Fruit fly (Drosophila melanogaster) whole organism, embryonic: ENCODE results near the gene CG13667.

ENCODE experiments used
- Blimp-1 ChIP-seq: fragments of 200-800 bp; sonication (Bioruptor generic); optimal IDR thresholded peaks from 3 replicates; lab custom pipeline; 2018; ENCODE audit warnings: missing biosample characterization, missing genetic modification characterization, mild to moderate bottlenecking, moderate library complexity, missing genetic modification reagents
- CG10267 ChIP-seq: fragments of 200-800 bp; sonication (Bioruptor generic); optimal IDR thresholded peaks from 2 replicates; lab custom pipeline; 2018; ENCODE audit warnings: missing biosample characterization, mild to moderate bottlenecking, missing genetic modification characterization, moderate library complexity
- CG10543 ChIP-seq: fragments of 200-800 bp; sonication (Bioruptor generic); optimal IDR thresholded peaks from 3 replicates; lab custom pipeline; 2017; ENCODE audit warnings: missing biosample characterization, mild to moderate bottlenecking, missing genetic modification characterization, moderate library complexity
- CG11504 ChIP-seq: fragments of 200-800 bp; sonication (Bioruptor generic); optimal IDR thresholded peaks from 3 replicates; lab custom pipeline; 2019; ENCODE audit warnings: missing biosample characterization, mild to moderate bottlenecking, missing genetic modification characterization, moderate library complexity
- CG12104 ChIP-seq: fragments of 200-800 bp; sonication (Bioruptor generic); optimal IDR thresholded peaks from 3 replicates; lab custom pipeline; 2016; ENCODE audit warnings: missing biosample characterization, missing genetic modification characterization
- CG12659 ChIP-seq: fragments of 200-800 bp; sonication (Bioruptor generic); optimal IDR thresholded peaks from 3 replicates; lab custom pipeline; 2017; ENCODE audit warnings: mild to moderate bottlenecking, missing biosample characterization, missing genetic modification reagents, missing genetic modification characterization
- CG13624 ChIP-seq: fragments of 200-800 bp; sonication (Bioruptor generic); optimal IDR thresholded peaks from 2 replicates; lab custom pipeline; 2016; ENCODE audit warnings: missing biosample characterization, missing genetic modification characterization
- CG1529 ChIP-seq: fragments of 200-800 bp; sonication (Bioruptor generic); optimal IDR thresholded peaks from 3 replicates; lab custom pipeline; 2018; ENCODE audit warnings: missing biosample characterization, missing genetic modification characterization
- CG17829 ChIP-seq: fragments of 200-800 bp; optimal IDR thresholded peaks from 2 replicates; lab custom pipeline; 2019; ENCODE audit warnings: missing biosample characterization, mild to moderate bottlenecking, missing genetic modification characterization, moderate library complexity
- CG18262 ChIP-seq: fragments of 200-800 bp; optimal IDR thresholded peaks from 3 replicates; lab custom pipeline; 2019; ENCODE audit warnings: missing biosample characterization, mild to moderate bottlenecking, missing genetic modification characterization, moderate library complexity
- CG18619 ChIP-seq: fragments of 200-800 bp; sonication (Bioruptor generic); optimal IDR thresholded peaks from 3 replicates; lab custom pipeline; 2017; ENCODE audit warnings: missing biosample characterization, mild to moderate bottlenecking, missing genetic modification characterization
- CG2712 ChIP-seq: fragments of 200-800 bp; optimal IDR thresholded peaks from 3 replicates; lab custom pipeline; 2019; ENCODE audit warnings: missing biosample characterization, mild to moderate bottlenecking, missing genetic modification characterization, moderate library complexity
- CG30431 ChIP-seq: fragments of 200-800 bp; sonication (Bioruptor generic); optimal IDR thresholded peaks from 2 replicates; lab custom pipeline; 2017; ENCODE audit warnings: missing biosample characterization, missing genetic modification characterization
- CG31441 ChIP-seq: fragments of 200-800 bp; sonication (Bioruptor generic); IDR thresholded peaks from 2 replicates; pipeline ENCODE4 v1.3.6; 2022; ENCODE audit warnings: missing biosample characterization, missing genetic modification characterization
- CG32532 ChIP-seq: fragments of 200-800 bp; sonication (Bioruptor generic); IDR thresholded peaks from 2 replicates; pipeline ENCODE4 v1.3.6; 2022; ENCODE audit warnings: missing biosample characterization, missing genetic modification characterization
- CG34422 ChIP-seq: fragments of 200-800 bp; sonication (Bioruptor generic); IDR thresholded peaks from 3 replicates; pipeline ENCODE4 v1.3.6; 2022; ENCODE audit warnings: missing biosample characterization, missing genetic modification characterization
- CG3726 ChIP-seq: fragments of 200-800 bp; sonication (Bioruptor generic); IDR thresholded peaks from 3 replicates; pipeline ENCODE4, ENCODE4 v1.3.6; 2022; ENCODE audit warnings: missing biosample characterization, missing genetic modification characterization
- CG3847 ChIP-seq: fragments of 200-800 bp; sonication (Bioruptor generic); IDR thresholded peaks from 2 replicates; pipeline ENCODE4 v1.3.6; 2022; ENCODE audit warnings: missing biosample characterization, missing genetic modification characterization
- CG4282 ChIP-seq: fragments of 200-800 bp; sonication (Bioruptor generic); optimal IDR thresholded peaks from 2 replicates; lab custom pipeline; 2016; ENCODE audit warnings: missing biosample characterization, missing genetic modification characterization
- CG43689 ChIP-seq: fragments of 200-800 bp; sonication (Bioruptor generic); IDR thresholded peaks from 2 replicates; pipeline ENCODE4 v1.3.6; 2022; ENCODE audit warnings: missing biosample characterization, missing genetic modification characterization
- CG4424 ChIP-seq: fragments of 200-800 bp; sonication (Bioruptor generic); optimal IDR thresholded peaks from 3 replicates; lab custom pipeline; 2016; ENCODE audit warnings: missing biosample characterization, missing genetic modification characterization
- CG4820 ChIP-seq: fragments of 200-800 bp; sonication (Bioruptor generic); optimal IDR thresholded peaks from 3 replicates; lab custom pipeline; 2016; ENCODE audit warnings: missing biosample characterization, missing genetic modification characterization
- CG6765 ChIP-seq: fragments of 200-800 bp; sonication (Bioruptor generic); optimal IDR thresholded peaks from 3 replicates; lab custom pipeline; 2017; ENCODE audit warnings: missing biosample characterization, mild to moderate bottlenecking, missing genetic modification characterization
- D19A ChIP-seq: fragments of 200-800 bp; optimal IDR thresholded peaks from 3 replicates; lab custom pipeline; 2019; ENCODE audit warnings: missing biosample characterization, mild to moderate bottlenecking, missing genetic modification characterization, moderate library complexity
- Dad ChIP-seq: fragments of 200-800 bp; sonication (Bioruptor generic); optimal IDR thresholded peaks from 3 replicates; lab custom pipeline; 2016; ENCODE audit warnings: missing biosample characterization, missing genetic modification characterization
- Dp ChIP-seq: fragments of 200-800 bp; sonication (Bioruptor generic); optimal IDR thresholded peaks from 2 replicates; lab custom pipeline; 2018; ENCODE audit warnings: missing biosample characterization, mild to moderate bottlenecking, missing genetic modification characterization, moderate library complexity
- Fer3 ChIP-seq: fragments of 200-800 bp; sonication (Bioruptor generic); optimal IDR thresholded peaks from 2 replicates; lab custom pipeline; 2018; ENCODE audit warnings: missing biosample characterization, mild to moderate bottlenecking, missing genetic modification characterization, moderate library complexity
- HHEX ChIP-seq: fragments of 200-800 bp; sonication (Bioruptor generic); optimal IDR thresholded peaks from 3 replicates; lab custom pipeline; 2017; ENCODE audit warnings: missing biosample characterization, mild to moderate bottlenecking, missing genetic modification characterization, missing genetic modification reagents
- Myb ChIP-seq: fragments of 200-800 bp; sonication (Bioruptor generic); optimal IDR thresholded peaks from 2 replicates; lab custom pipeline; 2016; ENCODE audit warnings: missing biosample characterization, missing genetic modification characterization
- NC2α ChIP-seq: fragments of 200-800 bp; sonication (Bioruptor generic); optimal IDR thresholded peaks from 2 replicates; lab custom pipeline; 2016; ENCODE audit warnings: missing biosample characterization, missing genetic modification characterization
- Six4 ChIP-seq: fragments of 200-800 bp; sonication (Bioruptor generic); optimal IDR thresholded peaks from 2 replicates; lab custom pipeline; 2016; ENCODE audit warnings: missing biosample characterization, missing genetic modification characterization
- Sry-β ChIP-seq: fragments of 200-800 bp; sonication (Bioruptor generic); optimal IDR thresholded peaks from 2 replicates; lab custom pipeline; 2018; ENCODE audit warnings: missing biosample characterization, mild to moderate bottlenecking, missing genetic modification characterization, moderate library complexity
- Ssrp ChIP-seq: fragments of 200-800 bp; sonication (Bioruptor generic); optimal IDR thresholded peaks from 2 replicates; lab custom pipeline; 2018; ENCODE audit warnings: missing biosample characterization, mild to moderate bottlenecking, missing genetic modification characterization, moderate library complexity
- Taf1 ChIP-seq: fragments of 200-800 bp; sonication (Bioruptor generic); IDR thresholded peaks from 2 replicates; pipeline ENCODE4 v1.3.6; 2022; ENCODE audit warnings: missing biosample characterization, missing genetic modification characterization
- ap ChIP-seq: fragments of 200-800 bp; sonication (Bioruptor generic); IDR thresholded peaks from 2 replicates; pipeline ENCODE4 v1.3.6; 2022; ENCODE audit warnings: missing biosample characterization, missing genetic modification characterization
- ara ChIP-seq: fragments of 200-800 bp; sonication (Bioruptor generic); IDR thresholded peaks from 2 replicates; pipeline ENCODE4 v1.3.6; 2022; ENCODE audit warnings: missing biosample characterization, missing genetic modification characterization
- br ChIP-seq: fragments of >200 bp; optimal IDR thresholded peaks from 2 replicates; lab custom pipeline; 2017
- cas ChIP-seq: fragments of 200-800 bp; sonication (Bioruptor generic); IDR thresholded peaks from 2 replicates; pipeline ENCODE4 v1.3.6; 2022; ENCODE audit warnings: missing biosample characterization, missing genetic modification characterization
- chm ChIP-seq: fragments of 200-800 bp; sonication (Bioruptor generic); IDR thresholded peaks from 2 replicates; pipeline ENCODE4 v1.3.6; 2022; ENCODE audit warnings: missing biosample characterization, missing genetic modification characterization
- cwo ChIP-seq: fragments of 200-800 bp; sonication (Bioruptor generic); optimal IDR thresholded peaks from 3 replicates; lab custom pipeline; 2017; ENCODE audit warnings: missing biosample characterization, missing genetic modification characterization, mild to moderate bottlenecking, moderate library complexity, missing genetic modification reagents
- dan ChIP-seq: fragments of 200-800 bp; sonication (Bioruptor generic); IDR thresholded peaks from 2 replicates; pipeline ENCODE4 v1.3.6; 2022; ENCODE audit warnings: missing biosample characterization, missing genetic modification characterization
- exex ChIP-seq: fragments of 200-800 bp; sonication (Bioruptor generic); optimal IDR thresholded peaks from 4 replicates; lab custom pipeline; 2018; ENCODE audit warnings: missing biosample characterization, mild to moderate bottlenecking, missing genetic modification characterization, moderate library complexity
- fd102C ChIP-seq: fragments of 200-800 bp; sonication (Bioruptor generic); optimal IDR thresholded peaks from 2 replicates; lab custom pipeline; 2018; ENCODE audit warnings: missing biosample characterization, mild to moderate bottlenecking, missing genetic modification characterization, moderate library complexity
- grau ChIP-seq: fragments of 200-800 bp; optimal IDR thresholded peaks from 3 replicates; lab custom pipeline; 2019; ENCODE audit warnings: missing biosample characterization, mild to moderate bottlenecking, missing genetic modification characterization, moderate library complexity
- ham ChIP-seq: fragments of 200-800 bp; sonication (Bioruptor generic); IDR thresholded peaks from 2 replicates; pipeline ENCODE4 v1.3.6; 2022; ENCODE audit warnings: missing biosample characterization, missing genetic modification characterization
- hkb ChIP-seq, 2 experiments: fragments of 200-800 bp in 1 of 2; fragments of >200 bp in 1 of 2; sonication (Bioruptor generic) in 1 of 2; IDR thresholded peaks in 1 of 2; optimal IDR thresholded peaks in 1 of 2; 2 replicates each; pipeline versions ENCODE4 v1.3.6 to Lab custom; 2017 to 2022; ENCODE audit warnings: missing biosample characterization in 1 of 2, missing genetic modification characterization in 1 of 2
- nerfin-1 ChIP-seq: fragments of 200-800 bp; sonication (Bioruptor generic); optimal IDR thresholded peaks from 3 replicates; lab custom pipeline; 2019; ENCODE audit warnings: missing biosample characterization, mild to moderate bottlenecking, missing genetic modification characterization, moderate library complexity
- nmo ChIP-seq: fragments of 200-800 bp; sonication (Bioruptor generic); optimal IDR thresholded peaks from 2 replicates; lab custom pipeline; 2018; ENCODE audit warnings: missing biosample characterization, mild to moderate bottlenecking, missing genetic modification characterization, moderate library complexity
- nom ChIP-seq: fragments of 200-800 bp; sonication (Bioruptor generic); optimal IDR thresholded peaks from 2 replicates; lab custom pipeline; 2017; ENCODE audit warnings: missing biosample characterization, missing genetic modification characterization, mild to moderate bottlenecking, moderate library complexity, missing genetic modification reagents
- prd ChIP-seq, 3 experiments: fragments of >200 bp in 2 of 3; fragments of 200-800 bp in 1 of 3; sonication (Bioruptor generic) in 1 of 3; optimal IDR thresholded peaks in 2 of 3; IDR thresholded peaks in 1 of 3; 2 replicates in 2 of 3; 3 replicates in 1 of 3; pipeline versions ENCODE4 v1.3.6 to Lab custom; 2017 to 2022; ENCODE audit warnings: missing biosample characterization in 1 of 3, missing genetic modification characterization in 1 of 3

Gene CG13667

dm6 chr3L:8445027-8445426, 39.8 kb downstream of the CG13667 start (continued):
- TF ChIP-seq CG10543: no peak
- no peak for TF ChIP-seq dan (GFP tag; lab: Robert Waterston, UW)
- TF ChIP-seq Sry-β (GFP tag; lab: Kevin White, UChicago): no peak
- TF ChIP-seq prd (optimal IDR thresholded peaks at IDR 0.05; lab: Kevin White, UChicago): no peak
- TF ChIP-seq prd (GFP tag; IDR thresholded peaks at IDR 0.05; lab: Robert Waterston, UW): peak; percentile 57; the same call in 1 of the 3 replicates
- no peak for TF ChIP-seq CG43689 (GFP tag; lab: Robert Waterston, UW)
- peak; percentile 39 for TF ChIP-seq grau (tag; lab: Kevin White, UChicago)
- peak; percentile 13 for TF ChIP-seq exex (tag; lab: Kevin White, UChicago)
- TF ChIP-seq Dp (GFP tag; lab: Kevin White, UChicago): no peak
- no peak for TF ChIP-seq Six4 (GFP tag; lab: Kevin White, UChicago)
- 0 out of 2 replicates have a peak, but pooled peaks have one; percentile 30 for TF ChIP-seq chm (GFP tag; lab: Robert Waterston, UW)
- peak; percentile 32 for TF ChIP-seq CG12659 (GFP tag; lab: Kevin White, UChicago)
- TF ChIP-seq ara (GFP tag; lab: Robert Waterston, UW): 0 out of 2 replicates have a peak, but pooled peaks have one; percentile 5
- TF ChIP-seq CG17829 (tag; lab: Kevin White, UChicago): peak; percentile 76
- peak; percentile 51 for TF ChIP-seq HHEX
- TF ChIP-seq cwo (GFP tag; lab: Kevin White, UChicago): peak; percentile 48
- peak; percentile 66 for TF ChIP-seq D19A (tag; lab: Kevin White, UChicago)
- peak; percentile 8 for TF ChIP-seq Ssrp (tag; lab: Kevin White, UChicago)
- TF ChIP-seq nom: peak; percentile 33
- TF ChIP-seq CG30431 (GFP tag; lab: Kevin White, UChicago): no peak
- peak; percentile 82 for TF ChIP-seq CG2712
- peak; percentile 33 for TF ChIP-seq CG10267 (tag; lab: Kevin White, UChicago)
- TF ChIP-seq CG3847 (GFP tag; lab: Robert Waterston, UW): 0 out of 2 replicates have a peak, but pooled peaks have one; percentile 8
- peak; percentile 77 for TF ChIP-seq CG18262
- no peak for TF ChIP-seq Taf1
- peak; percentile 73 for TF ChIP-seq CG31441 (GFP tag; lab: Robert Waterston, UW)
- peak; percentile 54; the same call in 1 of the 2 replicates for TF ChIP-seq CG32532
- no peak for TF ChIP-seq hkb (optimal IDR thresholded peaks at IDR 0.05; lab: Kevin White, UChicago)
- TF ChIP-seq hkb (GFP tag; IDR thresholded peaks at IDR 0.05; lab: Robert Waterston, UW): peak; percentile 69; the same call in 1 of the 2 replicates
- TF ChIP-seq Blimp-1 (GFP tag; lab: Kevin White, UChicago): peak; percentile 66
- no peak for TF ChIP-seq NC2α (GFP tag; lab: Kevin White, UChicago)
- no peak for TF ChIP-seq CG13624
- TF ChIP-seq cas (GFP tag; lab: Robert Waterston, UW): 0 out of 2 replicates have a peak, but pooled peaks have one; percentile 7
- no peak for TF ChIP-seq CG3726
- peak; percentile 62 for TF ChIP-seq CG4424 (GFP tag; lab: Kevin White, UChicago)
- no peak for TF ChIP-seq CG4282 (GFP tag; lab: Kevin White, UChicago)
- peak; percentile 48 for TF ChIP-seq nerfin-1 (tag; lab: Kevin White, UChicago)
- 0 out of 3 replicates have a peak, but pooled peaks have one; percentile 50 for TF ChIP-seq CG34422 (GFP tag; lab: Robert Waterston, UW)
- peak; percentile 75 for TF ChIP-seq CG11504
- TF ChIP-seq fd102C (GFP tag; lab: Kevin White, UChicago): no peak
- TF ChIP-seq CG1529: no peak
- peak; percentile 61 for TF ChIP-seq CG6765
- TF ChIP-seq Fer3 (tag; lab: Kevin White, UChicago): peak; percentile 60
- no peak for TF ChIP-seq br (lab: Kevin White, UChicago)
- TF ChIP-seq Myb: no peak
- TF ChIP-seq nmo (GFP tag; lab: Kevin White, UChicago): peak; percentile 20
- TF ChIP-seq ap (GFP tag; lab: Robert Waterston, UW): peak; percentile 23; the same call in 1 of the 2 replicates
- TF ChIP-seq CG4820 (GFP tag; lab: Kevin White, UChicago): peak; percentile 43
- no peak for TF ChIP-seq CG18619 (GFP tag; lab: Kevin White, UChicago)
- no peak for TF ChIP-seq CG12104 (GFP tag; lab: Kevin White, UChicago)
- no peak for TF ChIP-seq ham
- peak; percentile 23 for TF ChIP-seq Dad (GFP tag; lab: Kevin White, UChicago)
